Worm (Caenorhabditis elegans): ENCODE measurements around the gene lgc-58.

Gene lgc-58

DNA sequence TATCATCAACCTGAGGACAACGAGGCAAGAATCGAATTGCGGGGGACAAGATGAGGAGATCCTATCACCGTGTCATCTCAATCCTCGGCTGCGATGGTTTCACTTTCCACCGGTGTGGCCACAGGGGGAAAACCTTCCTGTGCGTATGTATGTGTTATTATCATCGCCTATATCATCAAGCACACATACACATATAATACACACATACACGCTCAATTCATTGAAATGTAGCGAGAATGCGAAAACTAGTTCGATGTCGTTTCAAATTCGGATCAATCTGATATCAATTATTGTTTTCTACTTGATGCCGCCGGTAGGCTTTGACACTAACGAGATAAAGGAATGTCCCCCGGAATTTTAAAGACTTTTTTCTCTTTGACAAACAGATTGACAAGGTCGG is 24.5 kb upstream of the lgc-58 start:
- TF ChIP-seq mxl-3 (GFP tag; optimal IDR thresholded peaks at IDR 0.05), result peak; percentile 26
- TF ChIP-seq Y5F2A.4 (GFP tag; optimal IDR thresholded peaks at IDR 0.05), result no peak
- TF ChIP-seq unc-62 (GFP tag; optimal IDR thresholded peaks at IDR 0.05 in 1 of 2), result peak in 1 of 2 experiments; percentile 32
- TF ChIP-seq unc-62 (tag; optimal IDR thresholded peaks at IDR 0.05), result no peak
- peak; percentile 69 for TF ChIP-seq nhr-28 (tag; optimal IDR thresholded peaks at IDR 0.05)

DNA sequence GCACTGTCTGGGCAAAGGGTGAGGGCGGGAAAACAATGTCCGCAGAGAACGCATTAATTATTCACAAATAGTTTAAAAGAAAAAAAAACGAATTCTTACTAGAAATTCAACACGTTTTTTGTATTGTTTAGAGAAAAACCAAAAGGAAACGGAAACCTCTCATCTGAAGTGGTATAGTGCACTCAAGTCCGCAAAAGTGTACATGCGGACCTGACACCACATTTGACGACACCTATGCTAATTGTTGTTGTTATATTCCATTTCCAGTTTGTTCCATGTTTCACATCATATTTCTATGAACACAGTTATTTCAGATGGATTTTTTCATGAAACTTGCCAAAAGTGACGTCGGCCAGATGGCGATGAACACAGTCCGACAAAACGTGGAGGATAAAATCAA is 22.6 kb upstream of the lgc-58 start, which contains the start of gene C45B2.6:
Gene C45B2.6, plus strand, starts transcription at position 136 of the 400 bp plus-strand sequence.
- TF ChIP-seq dpl-1 (GFP tag; optimal IDR thresholded peaks at IDR 0.05), result peak; percentile 4
- TF ChIP-seq php-3 (GFP tag; IDR thresholded peaks at IDR 0.05), result no peak
- no peak for TF ChIP-seq snpc-4 (tag; optimal IDR thresholded peaks at IDR 0.05)
- TF ChIP-seq ceh-32 (tag; optimal IDR thresholded peaks at IDR 0.05; ENCODE audit: poor library complexity), result no peak
- TF ChIP-seq daf-16 (GFP tag; optimal IDR thresholded peaks at IDR 0.05), result no peak
- peak; percentile 13 for TF ChIP-seq daf-16 (tag; optimal IDR thresholded peaks at IDR 0.05)
- TF ChIP-seq lsy-2 (tag; optimal IDR thresholded peaks at IDR 0.05), result peak in 1 of 2 experiments; percentile 43
- no peak for TF ChIP-seq spr-3 (GFP tag; optimal IDR thresholded peaks at IDR 0.05)
- peak; percentile 31 for TF ChIP-seq dve-1 (tag; optimal IDR thresholded peaks at IDR 0.05; ENCODE audit: insufficient read depth)
- no peak for TF ChIP-seq aha-1 (tag)
- TF ChIP-seq Y48G9A.11 (GFP tag; IDR thresholded peaks at IDR 0.05), result no peak

DNA sequence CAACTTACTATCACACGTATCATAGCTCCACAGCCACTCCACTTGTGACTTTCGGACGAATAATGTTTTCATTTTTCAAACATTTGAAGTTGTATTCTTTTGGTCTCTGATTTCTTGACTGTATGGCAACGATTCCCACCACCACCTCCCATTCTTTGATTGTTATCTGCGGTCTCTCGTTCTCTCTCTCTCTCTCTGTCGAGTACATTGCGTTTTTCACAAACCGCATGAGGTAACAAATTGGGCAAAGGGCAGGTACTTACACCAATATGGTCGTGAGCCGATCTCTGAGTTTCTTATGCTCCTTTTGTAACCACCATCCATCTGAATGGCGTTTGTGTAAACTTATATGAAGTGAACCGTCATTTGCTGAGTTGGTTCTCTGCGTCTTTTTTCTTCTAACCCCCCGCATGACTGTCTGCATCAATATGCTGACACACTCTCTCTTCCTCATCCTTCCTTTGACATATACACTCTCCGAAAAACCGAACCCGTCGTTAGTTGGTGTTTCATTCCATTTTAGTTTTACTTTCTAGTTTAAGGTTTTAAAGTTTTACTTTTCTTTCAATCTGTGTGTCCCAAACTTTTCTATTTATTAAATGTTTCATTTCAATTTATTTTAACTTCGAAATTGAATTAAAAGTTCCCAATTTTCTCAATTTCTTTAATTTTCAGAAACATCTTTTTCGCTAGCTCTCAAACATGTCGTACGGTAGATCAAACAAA is 17.6 kb upstream of the lgc-58 start, which contains the start of gene gln-1:
Gene gln-1, plus strand, starts transcription at position 676 of the 726 bp plus-strand sequence.
- peak; percentile 66 for TF ChIP-seq nhr-10 (tag; optimal IDR thresholded peaks at IDR 0.05)
- peak; percentile 54 for TF ChIP-seq dve-1 (tag; optimal IDR thresholded peaks at IDR 0.05; ENCODE audit: insufficient read depth)
- peak in 1 of 2 experiments; percentile 89 for TF ChIP-seq unc-62 (GFP tag; optimal IDR thresholded peaks at IDR 0.05 in 1 of 2)
- TF ChIP-seq unc-62 (tag; optimal IDR thresholded peaks at IDR 0.05), result no peak
- peak; percentile 67 for TF ChIP-seq dmd-6 (GFP tag; IDR thresholded peaks at IDR 0.05)
- peak; percentile 66 for TF ChIP-seq nhr-28 (tag; optimal IDR thresholded peaks at IDR 0.05)
- TF ChIP-seq nhr-77 (tag; optimal IDR thresholded peaks at IDR 0.05), result peak; percentile 45
- peak; percentile 45 for TF ChIP-seq nhr-48 (tag; optimal IDR thresholded peaks at IDR 0.05)
- no peak for TF ChIP-seq duxl-1 (tag; optimal IDR thresholded peaks at IDR 0.05; ENCODE audit: poor library complexity)
- TF ChIP-seq F26F4.8 (GFP tag; conservative IDR thresholded peaks at IDR 0.05), result no peak
- no peak for TF ChIP-seq nhr-42 (GFP tag; IDR thresholded peaks at IDR 0.05)
- no peak for TF ChIP-seq daf-16 (GFP tag; optimal IDR thresholded peaks at IDR 0.05)
- TF ChIP-seq daf-16 (tag; optimal IDR thresholded peaks at IDR 0.05), result peak; percentile 67
- peak in 1 of 2 experiments; percentile 50 for TF ChIP-seq mdl-1 (tag; optimal IDR thresholded peaks at IDR 0.05)
- TF ChIP-seq nhr-41 (GFP tag; IDR thresholded peaks at IDR 0.05), result no peak
- TF ChIP-seq hlh-11 (tag; optimal IDR thresholded peaks at IDR 0.05), result peak; percentile 59
- no peak for TF ChIP-seq mxl-2 (GFP tag; conservative IDR thresholded peaks at IDR 0.05)
- peak; percentile 49 for TF ChIP-seq mep-1 (tag; optimal IDR thresholded peaks at IDR 0.05)
- TF ChIP-seq nhr-6 (tag; optimal IDR thresholded peaks at IDR 0.05), result peak; percentile 17
- TF ChIP-seq pqm-1 (tag; optimal IDR thresholded peaks at IDR 0.05), result peak; percentile 70
- peak; percentile 36 for TF ChIP-seq hlh-30 (tag; optimal IDR thresholded peaks at IDR 0.05; ENCODE audit: insufficient read depth)
- no peak for TF ChIP-seq tra-1 (GFP tag; IDR thresholded peaks at IDR 0.05)
- 0 out of 2 replicates have a peak, but pooled peaks have one; percentile 33 for TF ChIP-seq hmg-1.1 (GFP tag; IDR thresholded peaks at IDR 0.05)
- TF ChIP-seq mxl-3 (GFP tag; optimal IDR thresholded peaks at IDR 0.05), result peak; percentile 29
- TF ChIP-seq ceh-44 (GFP tag; IDR thresholded peaks at IDR 0.05), result no peak

Measured in whole organism, L4 larva.